Worm (Caenorhabditis elegans): ENCODE measurements around the gene B0563.10.
A peak's percentile ranks its signal among the peaks of the same experiment; 100 is the strongest.

Gene B0563.10

DNA sequence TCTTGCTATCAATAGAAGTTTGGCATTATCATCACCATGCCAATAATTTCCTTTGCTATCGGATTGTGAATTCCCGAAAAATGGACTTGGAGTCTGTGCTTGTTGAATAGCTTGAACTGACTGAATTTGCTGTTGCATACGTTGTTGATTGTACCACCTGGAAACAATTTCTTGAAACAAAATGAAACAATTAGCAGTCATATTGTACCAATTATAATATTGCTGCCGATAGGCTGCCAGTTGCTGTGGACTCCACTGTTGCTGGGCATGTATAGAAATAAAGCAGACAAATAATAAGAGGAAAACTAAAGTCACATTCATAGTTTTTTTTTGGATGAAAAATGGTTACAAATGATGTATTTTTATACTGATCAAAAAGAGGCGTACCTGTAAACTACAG is at the start of gene B0563.10:
B0563.10 (minus strand) TSS at position 325 of the 400 bp plus-strand sequence.
- TF ChIP-seq zip-2 (tag; optimal IDR thresholded peaks at IDR 0.05), result no peak
- TF ChIP-seq nhr-28 (tag; optimal IDR thresholded peaks at IDR 0.05), result no peak
- no peak for TF ChIP-seq unc-62 (GFP tag; optimal IDR thresholded peaks at IDR 0.05 in 1 of 2)
- TF ChIP-seq unc-62 (tag; optimal IDR thresholded peaks at IDR 0.05), result no peak
- no peak for TF ChIP-seq unc-39 (tag; optimal IDR thresholded peaks at IDR 0.05)
- no peak for TF ChIP-seq daf-16 (GFP tag; optimal IDR thresholded peaks at IDR 0.05)
- no peak for TF ChIP-seq daf-16 (tag; optimal IDR thresholded peaks at IDR 0.05)
- TF ChIP-seq daf-8 (GFP tag; IDR thresholded peaks at IDR 0.05), result no peak
- no peak for TF ChIP-seq nhr-42 (GFP tag; IDR thresholded peaks at IDR 0.05)
- no peak for TF ChIP-seq lir-3 (tag; optimal IDR thresholded peaks at IDR 0.05)
- TF ChIP-seq egl-43 (GFP tag; IDR thresholded peaks at IDR 0.05), result no peak
- TF ChIP-seq vab-7 (GFP tag; IDR thresholded peaks at IDR 0.05), result no peak
- no peak for TF ChIP-seq mdl-1 (tag; optimal IDR thresholded peaks at IDR 0.05)
- TF ChIP-seq Y48G9A.11 (GFP tag; IDR thresholded peaks at IDR 0.05), result no peak
- TF ChIP-seq tag-97 (GFP tag; IDR thresholded peaks at IDR 0.05), result no peak
- TF ChIP-seq Y75B8A.6 (GFP tag; IDR thresholded peaks at IDR 0.05), result no peak
- TF ChIP-seq aly-2 (tag; optimal IDR thresholded peaks at IDR 0.05), result no peak
- TF ChIP-seq mdt-29 (GFP tag; IDR thresholded peaks at IDR 0.05), result no peak
- TF ChIP-seq ctbp-1 (GFP tag; IDR thresholded peaks at IDR 0.05), result no peak
- TF ChIP-seq attf-4 (tag; optimal IDR thresholded peaks at IDR 0.05), result no peak
- no peak for TF ChIP-seq lin-39 (tag; optimal IDR thresholded peaks at IDR 0.05)
- TF ChIP-seq snpc-1.2 (GFP tag; IDR thresholded peaks at IDR 0.05), result no peak

DNA sequence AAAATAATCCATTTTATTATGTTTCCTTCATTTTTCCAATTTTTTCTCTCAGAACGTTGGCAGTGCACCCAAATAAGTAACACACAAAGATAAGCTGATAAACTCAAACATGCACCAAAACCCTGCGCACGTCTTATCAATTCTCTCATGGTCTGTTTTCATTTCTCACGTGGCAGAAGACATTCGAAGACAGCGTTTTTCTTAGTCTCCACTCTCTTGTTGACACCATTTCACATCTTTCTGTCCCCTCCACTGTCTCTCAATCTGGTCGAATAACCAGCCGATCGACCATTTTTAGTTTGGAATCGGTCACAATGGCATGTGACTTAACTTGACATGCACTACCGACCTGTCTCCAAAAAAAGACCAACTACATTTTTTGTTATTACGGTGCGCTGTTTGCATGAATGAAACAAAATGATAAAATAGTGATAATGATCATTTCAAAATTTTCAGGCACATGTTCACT is 46.9 kb upstream of the B0563.10 start, which contains the start of gene C35B8.3:
C35B8.3 (plus strand) TSS at position 51 of the 469 bp plus-strand sequence.
- TF ChIP-seq unc-130 (GFP tag; optimal IDR thresholded peaks at IDR 0.05) (no peak), ctbp-1 (GFP tag; IDR thresholded peaks at IDR 0.05) (no peak), zfp-2 (tag; optimal IDR thresholded peaks at IDR 0.05) (no peak), nhr-77 (tag; optimal IDR thresholded peaks at IDR 0.05) (peak; percentile 76), Y75B8A.6 (GFP tag; IDR thresholded peaks at IDR 0.05) (no peak), hif-1 (tag; optimal IDR thresholded peaks at IDR 0.05) (peak in 1 of 2 experiments; percentile 36), nhr-48 (tag; optimal IDR thresholded peaks at IDR 0.05) (peak; percentile 83), nhr-102 (tag; optimal IDR thresholded peaks at IDR 0.05) (peak; percentile 35), daf-16 (GFP tag; optimal IDR thresholded peaks at IDR 0.05) (no peak), daf-16 (tag; optimal IDR thresholded peaks at IDR 0.05) (peak; percentile 81), dve-1 (tag; optimal IDR thresholded peaks at IDR 0.05; ENCODE audit: insufficient read depth) (peak; percentile 76), hlh-30 (tag; optimal IDR thresholded peaks at IDR 0.05; ENCODE audit: insufficient read depth) (peak; percentile 84), lin-13 (GFP tag; optimal IDR thresholded peaks at IDR 0.05) (no peak), lin-29 (GFP tag; IDR thresholded peaks at IDR 0.05) (no peak), mdl-1 (tag; optimal IDR thresholded peaks at IDR 0.05) (peak; percentile 15 to 91), pqm-1 (tag; optimal IDR thresholded peaks at IDR 0.05) (no peak), fos-1 (tag; optimal IDR thresholded peaks at IDR 0.05) (no peak), lim-7 (GFP tag; IDR thresholded peaks at IDR 0.05) (no peak), dmd-6 (GFP tag; IDR thresholded peaks at IDR 0.05) (peak; percentile 82), hmg-1.1 (GFP tag; IDR thresholded peaks at IDR 0.05) (no peak), mes-2 (tag; optimal IDR thresholded peaks at IDR 0.05; ENCODE audit: poor library complexity, severe bottlenecking) (peak; percentile 16), gei-8 (GFP tag; optimal IDR thresholded peaks at IDR 0.05) (peak; percentile 22), nhr-111 (GFP tag; optimal IDR thresholded peaks at IDR 0.05) (no peak), hlh-11 (tag; optimal IDR thresholded peaks at IDR 0.05) (peak; percentile 84), tra-1 (GFP tag; IDR thresholded peaks at IDR 0.05) (0 out of 2 replicates have a peak, but pooled peaks have one; percentile 39), mep-1 (tag; optimal IDR thresholded peaks at IDR 0.05) (peak; percentile 31), mxl-2 (GFP tag; conservative IDR thresholded peaks at IDR 0.05) (no peak), aha-1 (tag) (peak; percentile 97), nhr-25 (tag; optimal IDR thresholded peaks at IDR 0.05; ENCODE audit: borderline replicate concordance, insufficient read depth) (peak; percentile 42), mxl-3 (GFP tag; optimal IDR thresholded peaks at IDR 0.05) (peak; percentile 67), nhr-10 (tag; optimal IDR thresholded peaks at IDR 0.05) (peak; percentile 41), nhr-11 (tag; optimal IDR thresholded peaks at IDR 0.05) (no peak), nhr-28 (tag; optimal IDR thresholded peaks at IDR 0.05) (peak; percentile 88), F44E2.7 (GFP tag; IDR thresholded peaks at IDR 0.05) (no peak), unc-62 (GFP tag; optimal IDR thresholded peaks at IDR 0.05 in 1 of 2) (peak in 1 of 2 experiments; percentile 84), unc-62 (tag; optimal IDR thresholded peaks at IDR 0.05) (no peak)

All from whole organism, L4 larva.